Worm (Caenorhabditis elegans) whole organism, mixed stage, embryonic: ENCODE measurements around the gene sre-51.

Source experiments
- blmp-1 ChIP-seq: fragments of 150-350 bp; optimal IDR thresholded peaks from 2 replicates; lab custom pipeline; 2014; ENCODE audit warnings: missing biosample characterization, missing genetic modification characterization
- ceh-43 ChIP-seq: fragments of 200-800 bp; sonication (Bioruptor generic); optimal IDR thresholded peaks from 2 replicates; lab custom pipeline; 2018; ENCODE audit warnings: mild to moderate bottlenecking, missing genetic modification characterization, moderate library complexity, missing compliant biosample characterization
- ces-1 ChIP-seq: fragments of 150-350 bp; optimal IDR thresholded peaks from 2 replicates; lab custom pipeline; 2014; ENCODE audit warnings: missing biosample characterization, missing genetic modification reagents, missing genetic modification characterization
- drap-1 ChIP-seq: fragments of 200-800 bp; sonication (Bioruptor generic); optimal IDR thresholded peaks from 3 replicates; lab custom pipeline; 2018; ENCODE audit warnings: mild to moderate bottlenecking, missing genetic modification characterization, missing compliant biosample characterization
- elt-1 ChIP-seq: sonication (generic microtip); optimal IDR thresholded peaks from 2 replicates; lab custom pipeline; 2017; ENCODE audit warnings: missing genetic modification characterization, mild to moderate bottlenecking, missing compliant biosample characterization, antibody characterized with exemption, moderate library complexity, borderline replicate concordance; ENCODE audit not compliant: insufficient read depth
- elt-3 ChIP-seq: fragments of 150-350 bp; optimal IDR thresholded peaks from 2 replicates; lab custom pipeline; 2014; ENCODE audit warnings: missing biosample characterization, missing genetic modification characterization
- lin-13 ChIP-seq: fragments of 150-350 bp; optimal IDR thresholded peaks from 2 replicates; lab custom pipeline; 2014; ENCODE audit warnings: missing biosample characterization, missing genetic modification characterization
- lsy-2 ChIP-seq: fragments of 150-350 bp; optimal IDR thresholded peaks from 2 replicates; lab custom pipeline; 2014; ENCODE audit warnings: missing biosample characterization, missing genetic modification characterization
- nhr-12 ChIP-seq: fragments of 150-350 bp; optimal IDR thresholded peaks from 2 replicates; lab custom pipeline; 2014; ENCODE audit warnings: missing biosample characterization, missing genetic modification characterization
- nhr-237 ChIP-seq: fragments of 150-350 bp; optimal IDR thresholded peaks from 2 replicates; lab custom pipeline; 2014; ENCODE audit warnings: missing biosample characterization, missing genetic modification characterization
- nhr-28 ChIP-seq: fragments of 150-350 bp; optimal IDR thresholded peaks from 2 replicates; lab custom pipeline; 2014; ENCODE audit warnings: missing biosample characterization, missing genetic modification characterization
- nhr-76 ChIP-seq: sonication (generic microtip); optimal IDR thresholded peaks from 2 replicates; lab custom pipeline; 2017; ENCODE audit warnings: missing biosample characterization, missing genetic modification characterization
- pha-4 ChIP-seq: fragments of 150-350 bp; optimal IDR thresholded peaks from 2 replicates; lab custom pipeline; 2018; ENCODE audit warnings: missing biosample characterization, missing genetic modification reagents, missing genetic modification characterization
- ztf-11 ChIP-seq: fragments of 150-350 bp; optimal IDR thresholded peaks from 2 replicates; lab custom pipeline; 2014; ENCODE audit warnings: missing biosample characterization, missing genetic modification characterization

DNA sequence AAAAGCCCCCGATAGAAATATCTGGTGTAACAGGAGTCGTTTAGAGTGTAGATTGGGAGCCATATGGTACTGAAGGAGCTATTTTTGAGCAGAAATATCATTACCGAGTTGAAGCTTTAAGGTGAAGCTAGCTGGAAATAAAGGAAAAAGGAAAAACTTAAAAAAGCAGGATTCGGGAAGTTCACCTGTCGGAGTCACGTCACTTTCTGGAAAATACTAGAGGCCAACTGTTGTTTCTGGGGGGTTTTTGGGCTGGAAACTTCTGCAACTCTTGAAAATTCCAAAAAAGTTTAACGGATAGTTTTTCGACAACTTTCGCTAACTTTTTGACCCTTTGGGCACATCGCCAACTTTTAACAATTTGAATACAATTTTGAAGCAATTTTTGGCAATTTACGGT is 11.6 kb downstream of the sre-51 start, which contains the start of gene sre-53:
- TF ChIP-seq pha-4 (no peak), elt-3 (no peak), nhr-76 (no peak), lsy-2 (tag; lab: Kevin White, UChicago) (no peak), nhr-12 (no peak), ceh-43 (no peak), ces-1 (GFP tag; lab: Kevin White, UChicago) (no peak), elt-1 (tag; lab: Kevin White, UChicago) (no peak), ztf-11 (no peak), blmp-1 (no peak), lin-13 (tag; lab: Kevin White, UChicago) (no peak), nhr-237 (tag; lab: Kevin White, UChicago) (no peak), drap-1 (no peak), nhr-28 (tag; lab: Kevin White, UChicago) (no peak)
